Worm (Caenorhabditis elegans): ENCODE measurements around the gene cnt-2.

The cnt-2 gene

DNA sequence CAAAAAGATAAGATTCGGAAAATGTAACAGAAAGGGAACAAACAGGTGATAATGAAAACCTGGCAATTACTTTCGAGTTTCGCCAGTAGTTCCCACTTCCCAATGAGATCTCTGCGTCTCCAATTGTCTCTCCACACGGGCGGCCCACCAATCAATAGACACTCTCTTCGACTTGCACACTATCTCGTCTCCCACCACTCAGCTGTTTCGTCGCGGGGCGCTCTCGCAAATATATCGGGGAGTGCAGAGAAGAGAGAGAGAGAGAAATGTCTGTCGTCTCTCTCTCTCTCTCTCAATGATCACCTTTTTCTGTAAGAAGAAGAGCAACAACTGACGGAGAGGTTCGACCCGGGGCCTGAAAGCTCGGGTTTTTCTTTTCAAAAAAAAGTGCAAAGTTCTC lies 65.4 kb downstream of the cnt-2 start (continued):
- TF ChIP-seq nhr-129 (tag; optimal IDR thresholded peaks at IDR 0.05) (peak; percentile 85), dmd-4 (tag; optimal IDR thresholded peaks at IDR 0.05) (no peak), lsy-2 (tag; optimal IDR thresholded peaks at IDR 0.05) (peak; percentile 57 to 87), alr-1 (tag; optimal IDR thresholded peaks at IDR 0.05) (no peak), nhr-6 (tag; optimal IDR thresholded peaks at IDR 0.05) (no peak), F13H6.1 (tag; optimal IDR thresholded peaks at IDR 0.05) (peak; percentile 96), egl-27 (tag; optimal IDR thresholded peaks at IDR 0.05) (peak; percentile 83), mbf-1 (tag; optimal IDR thresholded peaks at IDR 0.05) (no peak), sem-4 (tag; optimal IDR thresholded peaks at IDR 0.05) (peak; percentile 85), blmp-1 (tag; optimal IDR thresholded peaks at IDR 0.05; ENCODE audit: insufficient read depth) (peak; percentile 35), gmeb-1 (tag; optimal IDR thresholded peaks at IDR 0.05) (peak; percentile 77), lin-13 (GFP tag; optimal IDR thresholded peaks at IDR 0.05) (peak; percentile 66), snpc-4 (tag; optimal IDR thresholded peaks at IDR 0.05) (peak; percentile 19)

DNA sequence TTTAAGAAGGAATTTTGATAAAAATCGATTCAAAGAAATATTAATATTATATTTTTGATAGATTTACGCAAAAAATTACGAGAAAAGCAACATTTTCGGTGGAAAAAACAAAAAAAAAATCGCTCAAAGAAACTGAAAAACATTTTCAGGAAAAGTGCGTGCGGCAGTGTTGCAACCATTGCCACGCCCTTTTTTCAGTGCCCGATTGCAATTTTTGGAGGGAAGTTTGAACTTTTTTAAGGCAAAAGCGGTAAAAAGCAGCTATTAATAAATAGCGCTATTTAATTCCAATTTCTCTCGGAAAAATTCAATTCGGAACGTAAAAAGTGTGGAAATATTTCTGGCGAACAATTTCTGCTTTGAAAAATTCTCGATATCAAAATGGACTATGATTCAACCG lies 66.2 kb downstream of the cnt-2 start:
- TF ChIP-seq R02D3.7 (tag; optimal IDR thresholded peaks at IDR 0.05) (no peak), sma-9 (GFP tag; optimal IDR thresholded peaks at IDR 0.05) (no peak), sma-9 (tag; optimal IDR thresholded peaks at IDR 0.05) (no peak), ama-1 (optimal IDR thresholded peaks at IDR 0.05) (no peak), sma-3 (GFP tag; optimal IDR thresholded peaks at IDR 0.05) (no peak), crh-2 (tag; optimal IDR thresholded peaks at IDR 0.05) (no peak), lin-39 (tag; optimal IDR thresholded peaks at IDR 0.05) (no peak), nhr-21 (tag; optimal IDR thresholded peaks at IDR 0.05) (no peak), peb-1 (tag; optimal IDR thresholded peaks at IDR 0.05) (no peak), nhr-11 (tag; optimal IDR thresholded peaks at IDR 0.05) (no peak), nhr-77 (tag; optimal IDR thresholded peaks at IDR 0.05) (no peak), nhr-23 (tag; optimal IDR thresholded peaks at IDR 0.05) (no peak), Y55F3AM.14 (GFP tag; optimal IDR thresholded peaks at IDR 0.05) (no peak), mab-5 (tag; optimal IDR thresholded peaks at IDR 0.05) (no peak), nhr-10 (tag; optimal IDR thresholded peaks at IDR 0.05) (no peak), gmeb-1 (tag; optimal IDR thresholded peaks at IDR 0.05) (no peak), ceh-16 (tag; optimal IDR thresholded peaks at IDR 0.05) (no peak), nhr-12 (tag; optimal IDR thresholded peaks at IDR 0.05) (no peak)

All from whole organism, L2 larva.